Fruit fly (Drosophila melanogaster) whole organism, embryonic: Measurements from ENCODE around the gene CG7530.

ENCODE experiments used
- Adf1 ChIP-seq: fragments of 200-800 bp; sonication (Bioruptor generic); IDR thresholded peaks from 2 replicates; pipeline ENCODE4 v1.3.6; 2022; ENCODE audit warnings: missing biosample characterization, missing genetic modification characterization
- B-H2 ChIP-seq: fragments of 200-800 bp; sonication (Bioruptor generic); optimal IDR thresholded peaks from 2 replicates; lab custom pipeline; 2018; ENCODE audit warnings: missing biosample characterization, mild to moderate bottlenecking, missing genetic modification characterization
- BEAF-32 ChIP-seq: fragments of 200-800 bp; sonication (Bioruptor generic); optimal IDR thresholded peaks from 3 replicates; lab custom pipeline; 2017; ENCODE audit warnings: missing biosample characterization, missing genetic modification characterization, mild to moderate bottlenecking, moderate library complexity, missing genetic modification reagents
- Bdp1 ChIP-seq: fragments of 200-800 bp; sonication (Bioruptor generic); optimal IDR thresholded peaks from 3 replicates; lab custom pipeline; 2016; ENCODE audit warnings: missing biosample characterization, missing genetic modification characterization
- Bteb2 ChIP-seq: fragments of 200-800 bp; sonication (Bioruptor generic); optimal IDR thresholded peaks from 2 replicates; lab custom pipeline; 2016; ENCODE audit warnings: missing biosample characterization, missing genetic modification characterization
- CG10959 ChIP-seq: fragments of 200-800 bp; sonication (Bioruptor generic); IDR thresholded peaks from 2 replicates; pipeline ENCODE4 v1.3.6; 2022; ENCODE audit warnings: missing biosample characterization, missing genetic modification characterization
- CG11398 ChIP-seq: fragments of 200-800 bp; sonication (Bioruptor generic); optimal IDR thresholded peaks from 2 replicates; lab custom pipeline; 2016; ENCODE audit warnings: missing biosample characterization, missing genetic modification characterization
- CG15479 ChIP-seq: fragments of 200-800 bp; sonication (Bioruptor generic); optimal IDR thresholded peaks from 3 replicates; lab custom pipeline; 2019; ENCODE audit warnings: missing biosample characterization, mild to moderate bottlenecking, missing genetic modification characterization, moderate library complexity
- CG16813 ChIP-seq: fragments of 200-800 bp; sonication (Bioruptor generic); IDR thresholded peaks from 3 replicates; pipeline ENCODE4 v1.3.6; 2022; ENCODE audit warnings: missing biosample characterization, missing genetic modification characterization; ENCODE audit not compliant: partially characterized antibody
- CG16815 ChIP-seq: fragments of 200-800 bp; sonication (Bioruptor generic); optimal IDR thresholded peaks from 3 replicates; lab custom pipeline; 2017; ENCODE audit warnings: missing biosample characterization, mild to moderate bottlenecking, missing genetic modification characterization
- CG17568 ChIP-seq: fragments of 200-800 bp; sonication (Bioruptor generic); optimal IDR thresholded peaks from 2 replicates; lab custom pipeline; 2018; ENCODE audit warnings: missing biosample characterization, mild to moderate bottlenecking, missing genetic modification characterization, moderate library complexity
- CG3281 ChIP-seq: fragments of 200-800 bp; sonication (Bioruptor generic); optimal IDR thresholded peaks from 3 replicates; lab custom pipeline; 2017; ENCODE audit warnings: missing biosample characterization, mild to moderate bottlenecking, missing genetic modification characterization
- CG3726 ChIP-seq: fragments of 200-800 bp; sonication (Bioruptor generic); IDR thresholded peaks from 3 replicates; pipeline ENCODE4, ENCODE4 v1.3.6; 2022; ENCODE audit warnings: missing biosample characterization, missing genetic modification characterization
- CG3995 ChIP-seq: fragments of 200-800 bp; sonication (Bioruptor generic); optimal IDR thresholded peaks from 3 replicates; lab custom pipeline; 2016; ENCODE audit warnings: missing biosample characterization, missing genetic modification characterization
- CG42726 ChIP-seq: fragments of 200-800 bp; sonication (Bioruptor generic); IDR thresholded peaks from 2 replicates; pipeline ENCODE4 v1.3.6; 2022; ENCODE audit warnings: missing biosample characterization, missing genetic modification characterization; ENCODE audit not compliant: partially characterized antibody
- CG4328 ChIP-seq: fragments of 200-800 bp; sonication (Bioruptor generic); optimal IDR thresholded peaks from 3 replicates; lab custom pipeline; 2017; ENCODE audit warnings: missing biosample characterization, missing genetic modification reagents, missing genetic modification characterization
- CG5245 ChIP-seq: fragments of 200-800 bp; sonication (Bioruptor generic); optimal IDR thresholded peaks from 3 replicates; lab custom pipeline; 2016; ENCODE audit warnings: missing biosample characterization, missing genetic modification characterization
- CG6175 ChIP-seq: fragments of 200-800 bp; sonication (Bioruptor generic); IDR thresholded peaks from 3 replicates; pipeline ENCODE4 v1.3.6; 2022; ENCODE audit warnings: missing biosample characterization, missing genetic modification characterization
- CG6683 ChIP-seq: fragments of 200-800 bp; sonication (Bioruptor generic); optimal IDR thresholded peaks from 2 replicates; lab custom pipeline; 2017; ENCODE audit warnings: missing biosample characterization, mild to moderate bottlenecking, missing genetic modification characterization, missing genetic modification reagents
- CG6689 ChIP-seq: fragments of 200-800 bp; sonication (Bioruptor generic); IDR thresholded peaks from 2 replicates; pipeline ENCODE4 v1.3.6; 2022; ENCODE audit warnings: missing biosample characterization, missing genetic modification characterization
- CG6791 ChIP-seq: fragments of 200-800 bp; sonication (Bioruptor generic); IDR thresholded peaks from 3 replicates; pipeline ENCODE4 v1.3.6; 2022; ENCODE audit warnings: missing biosample characterization, missing genetic modification characterization; ENCODE audit not compliant: partially characterized antibody
- CG7357 ChIP-seq: fragments of 200-800 bp; sonication (Bioruptor generic); IDR thresholded peaks from 3 replicates; pipeline ENCODE4 v1.3.6; 2022; ENCODE audit warnings: missing biosample characterization, missing genetic modification characterization
- CG9817 ChIP-seq: fragments of 200-800 bp; sonication (Bioruptor generic); optimal IDR thresholded peaks from 2 replicates; lab custom pipeline; 2018; ENCODE audit warnings: missing biosample characterization, mild to moderate bottlenecking, missing genetic modification characterization, moderate library complexity
- CTCF ChIP-seq: fragments of 200-800 bp; sonication (Bioruptor generic); optimal IDR thresholded peaks from 2 replicates; lab custom pipeline; 2017; ENCODE audit warnings: missing biosample characterization, mild to moderate bottlenecking, missing genetic modification characterization, moderate library complexity
- D19B ChIP-seq: fragments of 200-800 bp; sonication (Bioruptor generic); optimal IDR thresholded peaks from 2 replicates; lab custom pipeline; 2017; ENCODE audit warnings: missing biosample characterization, mild to moderate bottlenecking, missing genetic modification characterization
- Fer3 ChIP-seq: fragments of 200-800 bp; sonication (Bioruptor generic); optimal IDR thresholded peaks from 2 replicates; lab custom pipeline; 2018; ENCODE audit warnings: missing biosample characterization, mild to moderate bottlenecking, missing genetic modification characterization, moderate library complexity
- Hey ChIP-seq: fragments of 200-800 bp; sonication (Bioruptor generic); optimal IDR thresholded peaks from 3 replicates; lab custom pipeline; 2018; ENCODE audit warnings: missing biosample characterization, mild to moderate bottlenecking, missing genetic modification characterization
- Hmx ChIP-seq: fragments of 200-800 bp; sonication (Bioruptor generic); optimal IDR thresholded peaks from 2 replicates; lab custom pipeline; 2016; ENCODE audit warnings: missing biosample characterization, missing genetic modification characterization
- Med ChIP-seq: fragments of 200-800 bp; sonication (Bioruptor generic); peaks from one replicate; lab custom pipeline; 2016; ENCODE audit warnings: missing biosample characterization, missing genetic modification characterization, mild to moderate bottlenecking, inconsistent platforms, moderate library complexity
- Ravus ChIP-seq: fragments of 200-800 bp; sonication (Bioruptor generic); IDR thresholded peaks from 2 replicates; pipeline ENCODE4 v1.3.6; 2022; ENCODE audit warnings: missing biosample characterization, missing genetic modification characterization
- Sox100B ChIP-seq: fragments of 200-800 bp; sonication (Bioruptor generic); optimal IDR thresholded peaks from 3 replicates; lab custom pipeline; 2018; ENCODE audit warnings: missing biosample characterization, mild to moderate bottlenecking, missing genetic modification characterization
- ab ChIP-seq: fragments of 200-800 bp; sonication (Bioruptor generic); optimal IDR thresholded peaks from 2 replicates; lab custom pipeline; 2016; ENCODE audit warnings: missing biosample characterization, missing genetic modification characterization
- dpn ChIP-seq, 2 experiments: fragments of 200-800 bp; sonication (Bioruptor generic); optimal IDR thresholded peaks; 3 replicates each; lab custom pipeline; 2016; ENCODE audit warnings: missing biosample characterization in 2 of 2, missing genetic modification characterization in 2 of 2
- her ChIP-seq: fragments of 200-800 bp; sonication (Bioruptor generic); optimal IDR thresholded peaks from 2 replicates; lab custom pipeline; 2016; ENCODE audit warnings: missing biosample characterization, missing genetic modification characterization
- jigr1 ChIP-seq: fragments of 200-800 bp; sonication (Bioruptor generic); IDR thresholded peaks from 3 replicates; pipeline ENCODE4 v1.3.6; 2022; ENCODE audit warnings: missing biosample characterization, missing genetic modification characterization
- mam ChIP-seq: fragments of 200-800 bp; sonication (Bioruptor generic); optimal IDR thresholded peaks from 3 replicates; lab custom pipeline; 2016; ENCODE audit warnings: missing biosample characterization, missing genetic modification characterization
- nerfin-1 ChIP-seq: fragments of 200-800 bp; sonication (Bioruptor generic); optimal IDR thresholded peaks from 3 replicates; lab custom pipeline; 2019; ENCODE audit warnings: missing biosample characterization, mild to moderate bottlenecking, missing genetic modification characterization, moderate library complexity
- p53 ChIP-seq: fragments of 200-800 bp; sonication (Bioruptor generic); optimal IDR thresholded peaks from 2 replicates; lab custom pipeline; 2016; ENCODE audit warnings: missing biosample characterization, missing genetic modification characterization
- prd ChIP-seq, 3 experiments: fragments of >200 bp in 2 of 3; fragments of 200-800 bp in 1 of 3; sonication (Bioruptor generic) in 1 of 3; optimal IDR thresholded peaks in 2 of 3; IDR thresholded peaks in 1 of 3; 2 replicates in 2 of 3; 3 replicates in 1 of 3; pipeline versions ENCODE4 v1.3.6 to Lab custom; 2017 to 2022; ENCODE audit warnings: missing biosample characterization in 1 of 3, missing genetic modification characterization in 1 of 3
- psq ChIP-seq: fragments of 200-800 bp; sonication (Bioruptor generic); optimal IDR thresholded peaks from 2 replicates; lab custom pipeline; 2017; ENCODE audit warnings: missing biosample characterization, missing genetic modification characterization
- ro ChIP-seq: fragments of 200-800 bp; sonication (Bioruptor generic); IDR thresholded peaks from 2 replicates; pipeline ENCODE4 v1.3.6; 2022; ENCODE audit warnings: missing biosample characterization, missing genetic modification characterization
- schlank ChIP-seq: fragments of 200-800 bp; sonication (Bioruptor generic); optimal IDR thresholded peaks from 2 replicates; lab custom pipeline; 2018; ENCODE audit warnings: missing biosample characterization, mild to moderate bottlenecking, missing genetic modification characterization
- sens ChIP-seq: fragments of 200-800 bp; sonication (Bioruptor generic); peaks from one replicate; lab custom pipeline; 2016; ENCODE audit warnings: missing biosample characterization, missing genetic modification characterization
- ssp ChIP-seq: fragments of 200-800 bp; sonication (Bioruptor generic); IDR thresholded peaks from 2 replicates; pipeline ENCODE4 v1.3.6; 2022; ENCODE audit warnings: missing biosample characterization, missing genetic modification characterization
- tin ChIP-seq: fragments of 200-800 bp; sonication (Bioruptor generic); optimal IDR thresholded peaks from 3 replicates; lab custom pipeline; 2016; ENCODE audit warnings: missing biosample characterization, missing genetic modification characterization
- usp ChIP-seq: fragments of >200 bp; optimal IDR thresholded peaks from 2 replicates; lab custom pipeline; 2017; ENCODE audit warnings: missing biosample characterization, missing genetic modification characterization
- vvl ChIP-seq: fragments of 200-800 bp; sonication (Bioruptor generic); IDR thresholded peaks from 2 replicates; pipeline ENCODE4 v1.3.6; 2022; ENCODE audit warnings: missing biosample characterization, missing genetic modification characterization
- zf30C ChIP-seq: fragments of 200-800 bp; sonication (Bioruptor generic); optimal IDR thresholded peaks from 3 replicates; lab custom pipeline; 2018; ENCODE audit warnings: missing biosample characterization, mild to moderate bottlenecking, missing genetic modification characterization

Gene CG7530

dm6 chr3R:14737894-14738860 lies 6.9 kb upstream of the CG7530 start (continued):
- TF ChIP-seq her (GFP tag; lab: Kevin White, UChicago) (peak; percentile 84), CG6689 (GFP tag; lab: Robert Waterston, UW) (peak; percentile 95), jigr1 (GFP tag; lab: Robert Waterston, UW) (peak; percentile 87), CG15479 (no peak), D19B (peak; percentile 83), CG9817 (peak; percentile 89), CG42726 (GFP tag; lab: Robert Waterston, UW) (0 out of 2 replicates have a peak, but pooled peaks have one; percentile 26), ro (GFP tag; lab: Robert Waterston, UW) (peak; percentile 77), Med (GFP tag; lab: Kevin White, UChicago) (peak; percentile 99), usp (no peak), sens (GFP tag; lab: Kevin White, UChicago) (peak; percentile 99), dpn (GFP tag; optimal IDR thresholded peaks at IDR 0.05; lab: Kevin White, UChicago) (peak; percentile 94 to 95), prd (optimal IDR thresholded peaks at IDR 0.05; lab: Kevin White, UChicago) (no peak), prd (GFP tag; IDR thresholded peaks at IDR 0.05; lab: Robert Waterston, UW) (peak; percentile 97), CG10959 (GFP tag; lab: Robert Waterston, UW) (peak; percentile 95), CG6791 (no peak), CTCF (GFP tag; lab: Kevin White, UChicago) (peak; percentile 58), Fer3 (tag; lab: Kevin White, UChicago) (peak; percentile 94), CG5245 (GFP tag; lab: Kevin White, UChicago) (peak; percentile 95), CG16813 (GFP tag; lab: Robert Waterston, UW) (no peak), nerfin-1 (peak; percentile 85), CG7357 (GFP tag; lab: Robert Waterston, UW) (peak; percentile 84), CG4328 (peak; percentile 60), vvl (peak; percentile 97), psq (peak; percentile 75), Ravus (GFP tag; lab: Robert Waterston, UW) (peak; percentile 89), tin (GFP tag; lab: Kevin White, UChicago) (peak; percentile 94), CG11398 (GFP tag; lab: Kevin White, UChicago) (peak; percentile 76), Hey (tag; lab: Kevin White, UChicago) (peak; percentile 41), CG3726 (GFP tag; lab: Robert Waterston, UW) (peak; percentile 94; the same call in 1 of the 3 replicates), Sox100B (GFP tag; lab: Kevin White, UChicago) (peak; percentile 91), CG17568 (GFP tag; lab: Kevin White, UChicago) (peak; percentile 93), Bteb2 (peak; percentile 91), Bdp1 (GFP tag; lab: Kevin White, UChicago) (peak; percentile 86), CG3995 (peak; percentile 46), CG16815 (GFP tag; lab: Kevin White, UChicago) (peak; percentile 91), B-H2 (peak; percentile 9), p53 (GFP tag; lab: Kevin White, UChicago) (peak; percentile 74), Adf1 (peak; percentile 59), CG6683 (peak; percentile 71), zf30C (GFP tag; lab: Kevin White, UChicago) (peak; percentile 86), mam (peak; percentile 93), CG6175 (GFP tag; lab: Robert Waterston, UW) (peak; percentile 92), schlank (tag; lab: Kevin White, UChicago) (peak; percentile 85), Hmx (GFP tag; lab: Kevin White, UChicago) (peak; percentile 84), BEAF-32 (no peak), ssp (GFP tag; lab: Robert Waterston, UW) (peak; percentile 88), ab (GFP tag; lab: Kevin White, UChicago) (peak; percentile 88), CG3281 (peak; percentile 91)
